Worm (Caenorhabditis elegans): ENCODE data around the gene Y41D4B.11.

- TF ChIP-seq flt-1 (GFP tag; IDR thresholded peaks at IDR 0.05): no peak
- no peak for TF ChIP-seq T22C8.4 (GFP tag; IDR thresholded peaks at IDR 0.05)
- TF ChIP-seq med-1 (GFP tag; optimal IDR thresholded peaks at IDR 0.05; ENCODE audit: insufficient read depth): no peak
- TF ChIP-seq klf-2 (GFP tag; conservative IDR thresholded peaks at IDR 0.05): no peak
- TF ChIP-seq ref-1 (GFP tag; conservative IDR thresholded peaks at IDR 0.05): no peak
These were observed at the start of gene Y41D4B.11 for ce11 chrIV:1605276-1605762.

All from whole organism, midembryonic.